Worm (Caenorhabditis elegans): Measurements from ENCODE around the gene B0365.9.

- TF ChIP-seq ztf-29 (GFP tag; IDR thresholded peaks at IDR 0.05), result no peak
- TF ChIP-seq flt-1 (GFP tag; IDR thresholded peaks at IDR 0.05), result no peak
- no peak for TF ChIP-seq T22C8.4 (GFP tag; IDR thresholded peaks at IDR 0.05)
- TF ChIP-seq tab-1 (GFP tag; IDR thresholded peaks at IDR 0.05), result no peak
- TF ChIP-seq med-1 (GFP tag; optimal IDR thresholded peaks at IDR 0.05; ENCODE audit: insufficient read depth), result no peak
- no peak for TF ChIP-seq ztf-23 (GFP tag; IDR thresholded peaks at IDR 0.05)
- TF ChIP-seq klf-2 (GFP tag; conservative IDR thresholded peaks at IDR 0.05), result no peak
- no peak for TF ChIP-seq ref-1 (GFP tag; conservative IDR thresholded peaks at IDR 0.05)
- TF ChIP-seq cog-1 (tag; optimal IDR thresholded peaks at IDR 0.05), result no peak
These were observed 23.7 kb upstream of the B0365.9 start for ce11 chrV:13157073-13157472.

All from whole organism, midembryonic.